Fruit fly (Drosophila melanogaster) whole organism, adult: ENCODE results near the gene Clic.

Experiments
- CG11617 ChIP-seq: fragments of 200-800 bp; sonication (Bioruptor generic); optimal IDR thresholded peaks from 2 replicates; lab custom pipeline; 2017; ENCODE audit warnings: mild to moderate bottlenecking, missing biosample characterization, missing genetic modification reagents, missing genetic modification characterization
- CG12768 ChIP-seq: fragments of 200-800 bp; sonication (Bioruptor generic); optimal IDR thresholded peaks from 2 replicates; lab custom pipeline; 2017; ENCODE audit warnings: missing biosample characterization, missing genetic modification characterization, mild to moderate bottlenecking, moderate library complexity, missing genetic modification reagents
- CG14711 ChIP-seq: fragments of 200-800 bp; sonication (Bioruptor generic); optimal IDR thresholded peaks from 2 replicates; lab custom pipeline; 2018; ENCODE audit warnings: missing biosample characterization, mild to moderate bottlenecking, missing genetic modification characterization, moderate library complexity
- CG1620 ChIP-seq: fragments of 200-800 bp; sonication (Bioruptor generic); optimal IDR thresholded peaks from 2 replicates; lab custom pipeline; 2016; ENCODE audit warnings: missing biosample characterization, missing genetic modification characterization
- CG33017 ChIP-seq: fragments of 200-800 bp; sonication (Bioruptor generic); optimal IDR thresholded peaks from 2 replicates; lab custom pipeline; 2018; ENCODE audit warnings: missing biosample characterization, mild to moderate bottlenecking, missing genetic modification characterization, moderate library complexity
- CG5204 ChIP-seq: fragments of 200-800 bp; sonication (Bioruptor generic); optimal IDR thresholded peaks from 2 replicates; lab custom pipeline; 2016; ENCODE audit warnings: missing biosample characterization, missing genetic modification characterization
- CG7045 ChIP-seq: fragments of 200-800 bp; sonication (Bioruptor generic); optimal IDR thresholded peaks from 2 replicates; lab custom pipeline; 2017; ENCODE audit warnings: missing biosample characterization, mild to moderate bottlenecking, missing genetic modification characterization
- CG7101 ChIP-seq: fragments of 200-800 bp; sonication (Bioruptor generic); optimal IDR thresholded peaks from 2 replicates; lab custom pipeline; 2018; ENCODE audit warnings: missing biosample characterization, mild to moderate bottlenecking, missing genetic modification characterization, moderate library complexity
- Clk ChIP-seq: fragments of 200-800 bp; sonication (Bioruptor generic); optimal IDR thresholded peaks from 2 replicates; lab custom pipeline; 2017; ENCODE audit warnings: missing biosample characterization, missing genetic modification characterization
- Crg-1 ChIP-seq: fragments of 200-800 bp; sonication (Bioruptor generic); optimal IDR thresholded peaks from 2 replicates; lab custom pipeline; 2016; ENCODE audit warnings: missing biosample characterization, missing genetic modification characterization
- Hr96 ChIP-seq: fragments of 200-800 bp; sonication (Bioruptor generic); optimal IDR thresholded peaks from 2 replicates; lab custom pipeline; 2016; ENCODE audit warnings: missing biosample characterization, missing genetic modification characterization
- Mnt ChIP-seq: fragments of 200-800 bp; sonication (Bioruptor generic); optimal IDR thresholded peaks from 2 replicates; lab custom pipeline; 2016; ENCODE audit warnings: missing biosample characterization, mild to moderate bottlenecking, missing genetic modification characterization
- bab1 ChIP-seq: fragments of 200-800 bp; sonication (Bioruptor generic); optimal IDR thresholded peaks from 3 replicates; lab custom pipeline; 2019; ENCODE audit warnings: missing biosample characterization, mild to moderate bottlenecking, missing genetic modification characterization, moderate library complexity
- cic ChIP-seq: fragments of 200-800 bp; sonication (Bioruptor generic); optimal IDR thresholded peaks from 2 replicates; lab custom pipeline; 2017; ENCODE audit warnings: missing biosample characterization, mild to moderate bottlenecking, missing genetic modification characterization, moderate library complexity
- cnc ChIP-seq, 2 experiments: fragments of >200 bp; optimal IDR thresholded peaks; 2 replicates each; lab custom pipeline; 2017
- kay ChIP-seq: fragments of 200-800 bp; sonication (Bioruptor generic); peaks from one replicate; lab custom pipeline; 2016; ENCODE audit warnings: missing biosample characterization, missing genetic modification characterization, borderline replicate concordance
- ovo ChIP-seq: fragments of 200-800 bp; sonication (Bioruptor generic); optimal IDR thresholded peaks from 2 replicates; lab custom pipeline; 2016; ENCODE audit warnings: missing biosample characterization, missing genetic modification characterization
- pad ChIP-seq: fragments of 200-800 bp; sonication (Bioruptor generic); optimal IDR thresholded peaks from 3 replicates; lab custom pipeline; 2017; ENCODE audit warnings: missing biosample characterization, missing genetic modification characterization, mild to moderate bottlenecking, moderate library complexity, missing genetic modification reagents
- tj ChIP-seq: fragments of 200-800 bp; sonication (Bioruptor generic); optimal IDR thresholded peaks from 3 replicates; lab custom pipeline; 2017; ENCODE audit warnings: missing biosample characterization, mild to moderate bottlenecking, missing genetic modification characterization, moderate library complexity
- toe ChIP-seq: fragments of 200-800 bp; sonication (Bioruptor generic); optimal IDR thresholded peaks from 2 replicates; lab custom pipeline; 2016; ENCODE audit warnings: missing biosample characterization, missing genetic modification characterization

Clic gene

dm6 chrX:13814058-13814457 lies 8.0 kb downstream of the Clic start:
- TF ChIP-seq CG14711: peak; percentile 25
- peak; percentile 1 for TF ChIP-seq kay (GFP tag; lab: Kevin White, UChicago)
- peak; percentile 62 for TF ChIP-seq CG7101 (tag; lab: Kevin White, UChicago)
- TF ChIP-seq toe (GFP tag; lab: Kevin White, UChicago): no peak
- peak; percentile 21 for TF ChIP-seq CG7045 (GFP tag; lab: Kevin White, UChicago)
- peak; percentile 86 for TF ChIP-seq cic
- peak; percentile 5 for TF ChIP-seq CG33017
- peak; percentile 21 for TF ChIP-seq Crg-1 (GFP tag; lab: Kevin White, UChicago)
- TF ChIP-seq Clk (GFP tag; lab: Kevin White, UChicago): no peak
- TF ChIP-seq CG11617 (GFP tag; lab: Kevin White, UChicago): peak; percentile 37
- TF ChIP-seq Mnt (GFP tag; lab: Kevin White, UChicago): no peak
- peak; percentile 47 for TF ChIP-seq pad (GFP tag; lab: Kevin White, UChicago)
- TF ChIP-seq tj (GFP tag; lab: Kevin White, UChicago): no peak
- peak; percentile 62 for TF ChIP-seq CG12768 (GFP tag; lab: Kevin White, UChicago)
- TF ChIP-seq ovo (GFP tag; lab: Kevin White, UChicago): peak; percentile 53

- TF ChIP-seq CG7101 (tag; lab: Kevin White, UChicago) (no peak), CG12768 (GFP tag; lab: Kevin White, UChicago) (peak; percentile 45)
These were observed 10.6 kb downstream of the Clic start, which contains the start of gene CG11095 for dm6 chrX:13811480-13811879. Gene CG11095 (plus strand): TSS chrX:13811684.

- no peak for TF ChIP-seq cnc (optimal IDR thresholded peaks at IDR 0.05; lab: Kevin White, UChicago)
- no peak for TF ChIP-seq Mnt (GFP tag; lab: Kevin White, UChicago)
- TF ChIP-seq CG12768 (GFP tag; lab: Kevin White, UChicago): no peak
- no peak for TF ChIP-seq pad (GFP tag; lab: Kevin White, UChicago)
- TF ChIP-seq CG7101 (tag; lab: Kevin White, UChicago): no peak
- TF ChIP-seq CG1620 (GFP tag; lab: Kevin White, UChicago): no peak
- TF ChIP-seq tj (GFP tag; lab: Kevin White, UChicago): no peak
- TF ChIP-seq bab1 (GFP tag; lab: Kevin White, UChicago): no peak
- no peak for TF ChIP-seq kay (GFP tag; lab: Kevin White, UChicago)
- TF ChIP-seq CG7045 (GFP tag; lab: Kevin White, UChicago): no peak
- no peak for TF ChIP-seq ovo (GFP tag; lab: Kevin White, UChicago)
- TF ChIP-seq toe (GFP tag; lab: Kevin White, UChicago): no peak
- no peak for TF ChIP-seq CG5204
- TF ChIP-seq Hr96 (GFP tag; lab: Kevin White, UChicago): no peak
- no peak for TF ChIP-seq CG33017
- no peak for TF ChIP-seq Crg-1 (GFP tag; lab: Kevin White, UChicago)
- TF ChIP-seq cic: no peak
- TF ChIP-seq Clk (GFP tag; lab: Kevin White, UChicago): no peak
- no peak for TF ChIP-seq CG14711
These were observed 16.6 kb downstream of the Clic start for dm6 chrX:13805554-13805953.

- TF ChIP-seq bab1 (GFP tag; lab: Kevin White, UChicago) (no peak), Clk (GFP tag; lab: Kevin White, UChicago) (no peak)
These were observed 17.7 kb downstream of the Clic start for dm6 chrX:13804398-13804797.

dm6 chrX:13800680-13801079 lies 21.4 kb downstream of the Clic start:
- TF ChIP-seq tj (GFP tag; lab: Kevin White, UChicago) (peak; percentile 22), CG12768 (GFP tag; lab: Kevin White, UChicago) (no peak)

- no peak for TF ChIP-seq ovo (GFP tag; lab: Kevin White, UChicago)
- no peak for TF ChIP-seq CG7045 (GFP tag; lab: Kevin White, UChicago)
- TF ChIP-seq kay (GFP tag; lab: Kevin White, UChicago): no peak
- TF ChIP-seq pad (GFP tag; lab: Kevin White, UChicago): no peak
- no peak for TF ChIP-seq Clk (GFP tag; lab: Kevin White, UChicago)
- TF ChIP-seq CG1620 (GFP tag; lab: Kevin White, UChicago): no peak
- TF ChIP-seq Mnt (GFP tag; lab: Kevin White, UChicago): no peak
- no peak for TF ChIP-seq CG11617 (GFP tag; lab: Kevin White, UChicago)
- TF ChIP-seq CG7101 (tag; lab: Kevin White, UChicago): no peak
- TF ChIP-seq Crg-1 (GFP tag; lab: Kevin White, UChicago): no peak
These were observed 24.6 kb downstream of the Clic start, which contains the start of gene CG10996 for dm6 chrX:13797538-13797937. Gene CG10996 (minus strand): TSS chrX:13797638.

dm6 chrX:13792463-13792862 lies 29.6 kb downstream of the Clic start:
- TF ChIP-seq toe (GFP tag; lab: Kevin White, UChicago): no peak
- TF ChIP-seq CG33017: no peak
- TF ChIP-seq Mnt (GFP tag; lab: Kevin White, UChicago): no peak
- TF ChIP-seq Clk (GFP tag; lab: Kevin White, UChicago): no peak
- no peak for TF ChIP-seq CG7101 (tag; lab: Kevin White, UChicago)
- no peak for TF ChIP-seq bab1 (GFP tag; lab: Kevin White, UChicago)
- TF ChIP-seq CG5204: no peak
- TF ChIP-seq Crg-1 (GFP tag; lab: Kevin White, UChicago): no peak
- no peak for TF ChIP-seq pad (GFP tag; lab: Kevin White, UChicago)
- no peak for TF ChIP-seq CG14711
- no peak for TF ChIP-seq kay (GFP tag; lab: Kevin White, UChicago)
- TF ChIP-seq CG7045 (GFP tag; lab: Kevin White, UChicago): no peak
- TF ChIP-seq CG12768 (GFP tag; lab: Kevin White, UChicago): no peak
- no peak for TF ChIP-seq CG11617 (GFP tag; lab: Kevin White, UChicago)
- TF ChIP-seq CG1620 (GFP tag; lab: Kevin White, UChicago): no peak
- no peak for TF ChIP-seq cnc (optimal IDR thresholded peaks at IDR 0.05; lab: Kevin White, UChicago)
- TF ChIP-seq tj (GFP tag; lab: Kevin White, UChicago): no peak
- no peak for TF ChIP-seq ovo (GFP tag; lab: Kevin White, UChicago)
